Worm (Caenorhabditis elegans): Measurements from ENCODE around the gene npr-6.

Gene npr-6

ce11 chrX:10318437-10318836 is 32.9 kb upstream of the npr-6 start:
- TF ChIP-seq hlh-13 (GFP tag; optimal IDR thresholded peaks at IDR 0.05): no peak
- TF ChIP-seq pha-2 (tag; optimal IDR thresholded peaks at IDR 0.05): no peak
- TF ChIP-seq ref-2 (tag; optimal IDR thresholded peaks at IDR 0.05): no peak
- TF ChIP-seq ahr-1 (tag; optimal IDR thresholded peaks at IDR 0.05): no peak
- no peak for TF ChIP-seq hlh-8 (tag; optimal IDR thresholded peaks at IDR 0.05)
- no peak for TF ChIP-seq fkh-10 (GFP tag; optimal IDR thresholded peaks at IDR 0.05)
- TF ChIP-seq gmeb-2 (tag; optimal IDR thresholded peaks at IDR 0.05): no peak

- TF ChIP-seq hlh-15 (tag; optimal IDR thresholded peaks at IDR 0.05) (no peak), pha-2 (tag; optimal IDR thresholded peaks at IDR 0.05) (no peak), ceh-24 (tag; optimal IDR thresholded peaks at IDR 0.05) (no peak), fax-1 (tag; optimal IDR thresholded peaks at IDR 0.05) (no peak), odd-2 (tag; optimal IDR thresholded peaks at IDR 0.05) (no peak), nhr-232 (tag; optimal IDR thresholded peaks at IDR 0.05) (no peak)
These were observed 32.0 kb upstream of the npr-6 start, which contains the start of gene R07E3.6 for ce11 chrX:10317565-10317964. R07E3.6 (plus strand) TSS chrX:10317722.

- no peak for TF ChIP-seq eyg-1 (tag; optimal IDR thresholded peaks at IDR 0.05)
- TF ChIP-seq sox-4 (tag; optimal IDR thresholded peaks at IDR 0.05): no peak
These were observed 30.4 kb upstream of the npr-6 start, which contains the start of gene F41E7.9 for ce11 chrX:10315905-10316304. F41E7.9 (minus strand) TSS chrX:10316005.

ce11 chrX:10310366-10310765 is 24.8 kb upstream of the npr-6 start, which contains the start of gene F41E7.6:
F41E7.6 (minus strand) TSS chrX:10310466.
- no peak for TF ChIP-seq C08G9.2 (tag; optimal IDR thresholded peaks at IDR 0.05)

- TF ChIP-seq C38D4.7 (GFP tag; optimal IDR thresholded peaks at IDR 0.05): no peak
- no peak for TF ChIP-seq ceh-14 (tag; optimal IDR thresholded peaks at IDR 0.05)
- no peak for TF ChIP-seq sox-2 (GFP tag; IDR thresholded peaks at IDR 0.05)
- no peak for TF ChIP-seq unc-42 (tag; optimal IDR thresholded peaks at IDR 0.05)
- TF ChIP-seq ceh-22 (tag; optimal IDR thresholded peaks at IDR 0.05): no peak
- TF ChIP-seq pha-2 (tag; optimal IDR thresholded peaks at IDR 0.05): no peak
- TF ChIP-seq nfya-1 (tag; optimal IDR thresholded peaks at IDR 0.05): no peak
- no peak for TF ChIP-seq lim-6 (tag; optimal IDR thresholded peaks at IDR 0.05)
- TF ChIP-seq ref-2 (tag; optimal IDR thresholded peaks at IDR 0.05): no peak
- TF ChIP-seq ceh-48 (tag; optimal IDR thresholded peaks at IDR 0.05): no peak
- TF ChIP-seq odd-2 (tag; optimal IDR thresholded peaks at IDR 0.05): no peak
- no peak for TF ChIP-seq K09A11.1 (tag; optimal IDR thresholded peaks at IDR 0.05; ENCODE audit: insufficient read depth)
- TF ChIP-seq fax-1 (tag; optimal IDR thresholded peaks at IDR 0.05): no peak
- no peak for TF ChIP-seq hlh-6 (tag; optimal IDR thresholded peaks at IDR 0.05)
These were observed 22.0 kb upstream of the npr-6 start, which contains the start of gene F41E7.7 for ce11 chrX:10307495-10307894. F41E7.7 (plus strand) TSS chrX:10307795.

ce11 chrX:10306923-10307322 is 21.4 kb upstream of the npr-6 start:
- TF ChIP-seq ttx-3 (tag; optimal IDR thresholded peaks at IDR 0.05) (no peak), dmd-4 (tag; optimal IDR thresholded peaks at IDR 0.05; ENCODE audit: borderline replicate concordance) (no peak), hlh-30 (tag; optimal IDR thresholded peaks at IDR 0.05; ENCODE audit: insufficient read depth) (no peak), ceh-9 (tag; optimal IDR thresholded peaks at IDR 0.05) (no peak), unc-3 (GFP tag; conservative IDR thresholded peaks at IDR 0.05) (no peak), unc-3 (tag; optimal IDR thresholded peaks at IDR 0.05) (no peak), nhr-11 (tag; optimal IDR thresholded peaks at IDR 0.05) (no peak), nfya-1 (tag; optimal IDR thresholded peaks at IDR 0.05) (no peak), mec-3 (tag; optimal IDR thresholded peaks at IDR 0.05; ENCODE audit: borderline replicate concordance) (no peak), madf-2 (tag; optimal IDR thresholded peaks at IDR 0.05) (no peak), ceh-22 (tag; optimal IDR thresholded peaks at IDR 0.05) (no peak), F13H6.1 (tag; optimal IDR thresholded peaks at IDR 0.05) (no peak), T23F11.4 (GFP tag; optimal IDR thresholded peaks at IDR 0.05) (no peak), ets-4 (tag; optimal IDR thresholded peaks at IDR 0.05) (no peak), sox-2 (GFP tag; IDR thresholded peaks at IDR 0.05) (no peak), ztf-16 (tag; optimal IDR thresholded peaks at IDR 0.05) (no peak), pqm-1 (tag; optimal IDR thresholded peaks at IDR 0.05) (no peak)

All from whole organism, late embryonic.